Worm (Caenorhabditis elegans) whole organism, young adult: ENCODE results near the gene sgca-1.

ENCODE experiments used
- B0019.2 ChIP-seq: fragments of 200-800 bp; sonication (Bioruptor generic); conservative IDR thresholded peaks from 2 replicates; pipeline ENCODE4 v1.3.6; 2022; ENCODE audit warnings: missing genetic modification reagents, missing genetic modification characterization, missing compliant biosample characterization
- B0035.1 ChIP-seq: sonication (generic microtip); optimal IDR thresholded peaks from 2 replicates; lab custom pipeline; 2016; ENCODE audit warnings: missing genetic modification characterization, mild to moderate bottlenecking, missing compliant biosample characterization, missing genotype, missing genetic modification reagents
- C06A6.2 ChIP-seq: fragments of 200-800 bp; sonication (Bioruptor generic); conservative IDR thresholded peaks from 2 replicates; pipeline ENCODE4 v1.3.6; 2022; ENCODE audit warnings: missing genetic modification characterization, missing compliant biosample characterization
- F39B2.1 ChIP-seq: fragments of 200-800 bp; sonication (Bioruptor generic); IDR thresholded peaks from 2 replicates; pipeline ENCODE4 v1.3.6; 2022; ENCODE audit warnings: missing genetic modification reagents, missing genetic modification characterization, missing compliant biosample characterization
- F52B5.7 ChIP-seq: sonication (generic microtip); optimal IDR thresholded peaks from 2 replicates; lab custom pipeline; 2016; ENCODE audit warnings: mild to moderate bottlenecking, missing genetic modification characterization, missing compliant biosample characterization
- F55B11.4 ChIP-seq: sonication (generic microtip); optimal IDR thresholded peaks from 2 replicates; lab custom pipeline; 2016; ENCODE audit warnings: missing compliant biosample characterization, missing genetic modification characterization, borderline replicate concordance; ENCODE audit not compliant: insufficient read depth
- F57C9.4 ChIP-seq: sonication (generic microtip); optimal IDR thresholded peaks from 2 replicates; lab custom pipeline; 2017; ENCODE audit warnings: mild to moderate bottlenecking, missing genetic modification characterization, missing compliant biosample characterization
- K11D2.4 ChIP-seq: fragments of 200-800 bp; sonication (Bioruptor generic); IDR thresholded peaks from 2 replicates; pipeline ENCODE4 v1.3.6; 2022; ENCODE audit warnings: missing genetic modification reagents, missing genetic modification characterization, missing compliant biosample characterization
- K12H6.12 ChIP-seq: fragments of 200-800 bp; sonication (Bioruptor generic); optimal IDR thresholded peaks from 2 replicates; lab custom pipeline; 2018; ENCODE audit warnings: mild to moderate bottlenecking, missing genetic modification characterization, missing compliant biosample characterization
- T07F8.4 ChIP-seq: sonication (generic microtip); optimal IDR thresholded peaks from 2 replicates; lab custom pipeline; 2016; ENCODE audit warnings: mild to moderate bottlenecking, missing genetic modification characterization, moderate library complexity, missing compliant biosample characterization
- T26A5.8 ChIP-seq: sonication (generic microtip); optimal IDR thresholded peaks from 2 replicates; lab custom pipeline; 2016; ENCODE audit warnings: missing genetic modification characterization, missing compliant biosample characterization
- Y53G8AR.9 ChIP-seq: fragments of 200-800 bp; sonication (Bioruptor generic); conservative IDR thresholded peaks from 2 replicates; pipeline ENCODE4 v1.3.6; 2022; ENCODE audit warnings: missing genetic modification reagents, missing genetic modification characterization, missing compliant biosample characterization
- akir-1 ChIP-seq: fragments of 200-800 bp; sonication (Bioruptor generic); optimal IDR thresholded peaks from 2 replicates; lab custom pipeline; 2018; ENCODE audit warnings: mild to moderate bottlenecking, missing genetic modification characterization, moderate library complexity, missing compliant biosample characterization
- ama-1 ChIP-seq, 3 experiments: fragments of 150-350 bp in 1 of 3; sonication (generic microtip) in 2 of 3; optimal IDR thresholded peaks; 2 replicates each; lab custom pipeline; 2014 to 2018; ENCODE audit warnings: missing biosample characterization in 2 of 3, missing genetic modification characterization in 2 of 3, missing genetic modification reagents in 2 of 3
- aptf-2 ChIP-seq: fragments of 200-800 bp; sonication (Bioruptor generic); conservative IDR thresholded peaks from 2 replicates; pipeline ENCODE4 v1.3.6; 2022; ENCODE audit warnings: missing genetic modification reagents, missing genetic modification characterization, missing compliant biosample characterization
- atf-7 ChIP-seq: sonication (generic microtip); optimal IDR thresholded peaks from 2 replicates; lab custom pipeline; 2017; ENCODE audit warnings: mild to moderate bottlenecking, missing genetic modification characterization, missing compliant biosample characterization
- bed-1 ChIP-seq: fragments of 200-800 bp; sonication (Bioruptor generic); IDR thresholded peaks from 2 replicates; pipeline ENCODE4 v1.3.6; 2022; ENCODE audit warnings: missing genetic modification reagents, missing genetic modification characterization, missing compliant biosample characterization
- bed-2 ChIP-seq: fragments of 200-800 bp; sonication (Bioruptor generic); IDR thresholded peaks from 2 replicates; pipeline ENCODE4 v1.3.6; 2022; ENCODE audit warnings: missing genetic modification reagents, missing genetic modification characterization, missing compliant biosample characterization
- ccch-3 ChIP-seq: fragments of 200-800 bp; sonication (Bioruptor generic); optimal IDR thresholded peaks from 2 replicates; lab custom pipeline; 2018; ENCODE audit warnings: mild to moderate bottlenecking, missing genetic modification characterization, missing compliant biosample characterization
- ceh-58 ChIP-seq: fragments of 200-800 bp; sonication (Bioruptor generic); IDR thresholded peaks from 2 replicates; pipeline ENCODE4 v1.3.6; 2022; ENCODE audit warnings: missing genetic modification characterization, missing compliant biosample characterization
- chd-7 ChIP-seq: sonication (generic microtip); optimal IDR thresholded peaks from 2 replicates; lab custom pipeline; 2016; ENCODE audit warnings: mild to moderate bottlenecking, missing genetic modification characterization, moderate library complexity, missing compliant biosample characterization
- dpl-1 ChIP-seq: fragments of 150-350 bp; optimal IDR thresholded peaks from 2 replicates; lab custom pipeline; 2014; ENCODE audit warnings: missing biosample characterization, missing genetic modification reagents, missing genetic modification characterization
- egl-18 ChIP-seq: fragments of 200-800 bp; sonication (Bioruptor generic); IDR thresholded peaks from 2 replicates; pipeline ENCODE4 v1.3.6; 2022; ENCODE audit warnings: missing genetic modification reagents, missing genetic modification characterization, missing compliant biosample characterization
- ets-4 ChIP-seq: fragments of 200-800 bp; sonication (Bioruptor generic); optimal IDR thresholded peaks from 2 replicates; lab custom pipeline; 2018; ENCODE audit warnings: mild to moderate bottlenecking, missing genetic modification characterization, missing compliant biosample characterization
- lag-1 ChIP-seq: fragments of 200-800 bp; sonication (Bioruptor generic); IDR thresholded peaks from 2 replicates; pipeline ENCODE4 v1.3.6; 2022; ENCODE audit warnings: missing genetic modification reagents, missing genetic modification characterization, missing compliant biosample characterization
- let-607 ChIP-seq, 2 experiments: fragments of 200-800 bp in 1 of 2; sonication (Bioruptor generic) in 1 of 2; sonication (generic microtip) in 1 of 2; optimal IDR thresholded peaks; 2 replicates each; lab custom pipeline; 2016 to 2018; ENCODE audit warnings: mild to moderate bottlenecking in 2 of 2, missing compliant biosample characterization in 2 of 2, missing genetic modification characterization in 2 of 2, moderate library complexity in 2 of 2, missing genotype in 1 of 2
- lin-26 ChIP-seq: fragments of 200-800 bp; sonication (Bioruptor generic); IDR thresholded peaks from 2 replicates; pipeline ENCODE4 v1.3.6; 2022; ENCODE audit warnings: missing genetic modification reagents, missing genetic modification characterization, missing compliant biosample characterization
- lin-40 ChIP-seq: sonication (generic microtip); optimal IDR thresholded peaks from 2 replicates; lab custom pipeline; 2016; ENCODE audit warnings: missing genetic modification characterization, mild to moderate bottlenecking, missing compliant biosample characterization, missing genotype, missing genetic modification reagents
- lsl-1 ChIP-seq: fragments of 200-800 bp; sonication (Bioruptor generic); optimal IDR thresholded peaks from 2 replicates; lab custom pipeline; 2018; ENCODE audit warnings: mild to moderate bottlenecking, missing genetic modification characterization, moderate library complexity, missing compliant biosample characterization
- madf-10 ChIP-seq: sonication (generic microtip); optimal IDR thresholded peaks from 2 replicates; lab custom pipeline; 2016; ENCODE audit warnings: mild to moderate bottlenecking, missing genetic modification characterization, missing compliant biosample characterization
- mel-28 ChIP-seq: sonication (generic microtip); optimal IDR thresholded peaks from 2 replicates; lab custom pipeline; 2016; ENCODE audit warnings: borderline replicate concordance, mild to moderate bottlenecking, missing genetic modification characterization, missing compliant biosample characterization
- mes-4 ChIP-seq: sonication (generic microtip); optimal IDR thresholded peaks from 2 replicates; lab custom pipeline; 2016; ENCODE audit warnings: missing genotype, missing genetic modification characterization, missing compliant biosample characterization
- nfya-1 ChIP-seq: sonication (generic microtip); optimal IDR thresholded peaks from 2 replicates; lab custom pipeline; 2017; ENCODE audit warnings: antibody characterized with exemption, missing compliant biosample characterization, missing genetic modification characterization, borderline replicate concordance; ENCODE audit not compliant: insufficient read depth
- nfya-2 ChIP-seq: fragments of 200-800 bp; sonication (Bioruptor generic); IDR thresholded peaks from 2 replicates; pipeline ENCODE4 v1.3.6; 2022; ENCODE audit warnings: missing genetic modification reagents, missing genetic modification characterization, missing compliant biosample characterization
- nfyb-1 ChIP-seq: fragments of 200-800 bp; sonication (Bioruptor generic); IDR thresholded peaks from 2 replicates; pipeline ENCODE4 v1.3.6; 2022; ENCODE audit warnings: missing genetic modification reagents, missing genetic modification characterization, missing compliant biosample characterization
- nhr-179 ChIP-seq: sonication (generic microtip); optimal IDR thresholded peaks from 2 replicates; lab custom pipeline; 2016; ENCODE audit warnings: mild to moderate bottlenecking, missing genetic modification characterization, missing compliant biosample characterization
- rec-8 ChIP-seq, 2 experiments: sonication (generic microtip); optimal IDR thresholded peaks; 2 replicates each; lab custom pipeline; 2016; ENCODE audit warnings: mild to moderate bottlenecking in 2 of 2, missing genetic modification characterization in 2 of 2, missing genetic modification reagents in 2 of 2, missing genotype in 2 of 2, missing biosample characterization in 1 of 2, missing compliant biosample characterization in 1 of 2, moderate library complexity in 1 of 2
- repo-1 ChIP-seq: sonication (generic microtip); optimal IDR thresholded peaks from 2 replicates; lab custom pipeline; 2017; ENCODE audit warnings: mild to moderate bottlenecking, missing genetic modification characterization, missing compliant biosample characterization
- snpc-1.1 ChIP-seq: sonication (generic microtip); optimal IDR thresholded peaks from 2 replicates; lab custom pipeline; 2017; ENCODE audit warnings: missing genetic modification characterization, mild to moderate bottlenecking, missing compliant biosample characterization, antibody characterized with exemption, moderate library complexity, missing genotype, missing genetic modification reagents; ENCODE audit not compliant: insufficient read depth
- somi-1 ChIP-seq: fragments of 200-800 bp; sonication (Bioruptor generic); optimal IDR thresholded peaks from 2 replicates; lab custom pipeline; 2018; ENCODE audit warnings: mild to moderate bottlenecking, missing genetic modification characterization, missing compliant biosample characterization
- sptf-2 ChIP-seq: fragments of 200-800 bp; sonication (Bioruptor generic); optimal IDR thresholded peaks from 2 replicates; lab custom pipeline; 2018; ENCODE audit warnings: mild to moderate bottlenecking, missing genetic modification characterization, missing compliant biosample characterization
- tbx-9 ChIP-seq: sonication (generic microtip); optimal IDR thresholded peaks from 2 replicates; lab custom pipeline; 2016; ENCODE audit warnings: borderline replicate concordance, missing genetic modification characterization, inconsistent platforms, missing compliant biosample characterization
- unc-130 ChIP-seq: sonication (generic microtip); optimal IDR thresholded peaks from 2 replicates; lab custom pipeline; 2016; ENCODE audit warnings: missing genetic modification reagents, missing genetic modification characterization, missing compliant biosample characterization
- unc-62 ChIP-seq: fragments of 150-350 bp; optimal IDR thresholded peaks from 2 replicates; lab custom pipeline; 2014; ENCODE audit warnings: missing biosample characterization, missing genetic modification reagents, missing genetic modification characterization
- zfh-2 ChIP-seq: fragments of 200-800 bp; sonication (Bioruptor generic); conservative IDR thresholded peaks from 2 replicates; pipeline ENCODE4 v1.3.6; 2022; ENCODE audit warnings: missing genetic modification reagents, missing genetic modification characterization, missing compliant biosample characterization
- zim-3 ChIP-seq: sonication (generic microtip); optimal IDR thresholded peaks from 2 replicates; lab custom pipeline; 2017; ENCODE audit warnings: mild to moderate bottlenecking, missing genetic modification characterization, moderate library complexity, missing compliant biosample characterization
- ztf-26 ChIP-seq: sonication (generic microtip); optimal IDR thresholded peaks from 2 replicates; lab custom pipeline; 2017; ENCODE audit warnings: missing genetic modification characterization, missing compliant biosample characterization

The sgca-1 gene

ce11 chrX:6743853-6744346 is 45.4 kb downstream of the sgca-1 start (continued):
- TF ChIP-seq repo-1 (peak; percentile 92), zim-3 (tag; lab: Kevin White, UChicago) (peak; percentile 84), T26A5.8 (no peak), F55B11.4 (tag; lab: Kevin White, UChicago) (no peak), rec-8 (tag; optimal IDR thresholded peaks at IDR 0.05; lab: Kevin White, UChicago) (no peak), unc-62 (GFP tag; lab: Kevin White, UChicago) (peak; percentile 42), tbx-9 (tag; lab: Kevin White, UChicago) (no peak), somi-1 (GFP tag; lab: Kevin White, UChicago) (peak; percentile 97), atf-7 (tag; lab: Kevin White, UChicago) (peak; percentile 95), bed-2 (GFP tag; lab: Robert Waterston, UW) (no peak), zfh-2 (GFP tag; lab: Robert Waterston, UW) (peak; percentile 45), ama-1 (optimal IDR thresholded peaks at IDR 0.05; lab: Kevin White, UChicago) (peak; percentile 94), ama-1 (GFP tag; optimal IDR thresholded peaks at IDR 0.05; lab: Kevin White, UChicago) (peak in 1 of 2 experiments; percentile 55), lin-40 (tag; lab: Kevin White, UChicago) (peak; percentile 92), B0035.1 (tag; lab: Kevin White, UChicago) (peak; percentile 77), ztf-26 (tag; lab: Kevin White, UChicago) (peak; percentile 97), mes-4 (tag; lab: Kevin White, UChicago) (no peak), K12H6.12 (peak; percentile 71), aptf-2 (no peak), bed-1 (GFP tag; lab: Robert Waterston, UW) (no peak), lsl-1 (no peak), chd-7 (peak; percentile 95), ets-4 (GFP tag; lab: Kevin White, UChicago) (no peak), mel-28 (tag; lab: Kevin White, UChicago) (peak; percentile 63), C06A6.2 (GFP tag; lab: Robert Waterston, UW) (peak; percentile 88), B0019.2 (no peak; the same call in 1 of the 2 replicates), lin-26 (GFP tag; lab: Robert Waterston, UW) (peak; percentile 84), Y53G8AR.9 (GFP tag; lab: Robert Waterston, UW) (peak; percentile 92), unc-130 (GFP tag; lab: Kevin White, UChicago) (no peak), nhr-179 (tag; lab: Kevin White, UChicago) (no peak), F52B5.7 (tag; lab: Kevin White, UChicago) (peak; percentile 74), ccch-3 (GFP tag; lab: Kevin White, UChicago) (no peak), snpc-1.1 (tag; lab: Kevin White, UChicago) (no peak), K11D2.4 (GFP tag; lab: Robert Waterston, UW) (peak; percentile 89), T07F8.4 (tag; lab: Kevin White, UChicago) (no peak), egl-18 (GFP tag; lab: Robert Waterston, UW) (no peak), F57C9.4 (no peak), nfyb-1 (peak; percentile 88), nfya-1 (tag; lab: Kevin White, UChicago) (no peak), madf-10 (tag; lab: Kevin White, UChicago) (peak; percentile 74), nfya-2 (GFP tag; lab: Robert Waterston, UW) (no peak), F39B2.1 (GFP tag; lab: Robert Waterston, UW) (no peak), lag-1 (GFP tag; lab: Robert Waterston, UW) (0 out of 2 replicates have a peak, but pooled peaks have one; percentile 25), sptf-2 (GFP tag; lab: Kevin White, UChicago) (no peak), dpl-1 (no peak), ceh-58 (GFP tag; lab: Robert Waterston, UW) (no peak), akir-1 (GFP tag; lab: Kevin White, UChicago) (peak; percentile 41), let-607 (tag; optimal IDR thresholded peaks at IDR 0.05; lab: Kevin White, UChicago) (peak; percentile 37 to 60)
